Worm (Caenorhabditis elegans): ENCODE results near the gene K12G11.6.
A peak's percentile ranks its signal among the peaks of the same experiment; 100 is the strongest.

DNA sequence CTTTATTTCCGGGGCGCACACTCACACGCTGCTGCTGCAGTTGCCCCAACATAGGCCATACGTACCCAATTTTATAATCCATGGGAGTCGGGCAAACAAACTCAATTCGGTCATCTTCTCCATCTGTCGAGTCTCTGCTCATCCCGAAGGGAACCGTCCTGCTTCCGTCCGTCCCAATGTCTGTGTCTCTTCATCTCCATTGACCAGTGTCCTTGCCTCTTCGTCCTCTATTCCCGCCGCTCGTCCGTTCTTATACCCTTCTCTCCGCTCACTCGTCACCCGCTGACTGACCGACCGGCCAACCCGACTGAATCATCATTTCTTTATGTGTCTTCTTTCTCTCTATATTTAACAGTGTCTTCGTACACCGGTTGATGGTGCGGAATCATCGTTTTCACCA, 49.3 kb upstream of the K12G11.6 start:
- TF ChIP-seq nhr-47 (tag; optimal IDR thresholded peaks at IDR 0.05) (peak; percentile 30), ceh-82 (tag; optimal IDR thresholded peaks at IDR 0.05) (peak in 1 of 3 experiments; percentile 31), ama-1 (optimal IDR thresholded peaks at IDR 0.05) (no peak), nhr-28 (tag; optimal IDR thresholded peaks at IDR 0.05) (no peak)
